Fruit fly (Drosophila melanogaster): ENCODE data around the gene Ets21C.

Ets21C gene

dm6 chr2L:559770-560567, 7.2 kb upstream of the Ets21C start, which contains the start of gene rempA:
Gene rempA, minus strand, starts transcription at chr2L:560310.
- no peak for TF ChIP-seq CG17801 (GFP tag; optimal IDR thresholded peaks at IDR 0.05; ENCODE audit: partially characterized antibody)

- TF ChIP-seq CG17801 (GFP tag; optimal IDR thresholded peaks at IDR 0.05; ENCODE audit: partially characterized antibody) = no peak
Observed at dm6 chr2L:559311-559710, 6.6 kb upstream of the Ets21C start, which contains the start of gene Tspo. Gene Tspo, plus strand, starts transcription at chr2L:559612.

dm6 chr2L:549637-550036, 3.1 kb downstream of the Ets21C start:
- no peak for TF ChIP-seq CG17801 (GFP tag; optimal IDR thresholded peaks at IDR 0.05; ENCODE audit: partially characterized antibody)

dm6 chr2L:547978-548377, 4.7 kb downstream of the Ets21C start:
- no peak for TF ChIP-seq CG17801 (GFP tag; optimal IDR thresholded peaks at IDR 0.05; ENCODE audit: partially characterized antibody)

- TF ChIP-seq CG17801 (GFP tag; optimal IDR thresholded peaks at IDR 0.05; ENCODE audit: partially characterized antibody) = no peak
Observed at dm6 chr2L:544444-545179, 8.1 kb downstream of the Ets21C start, which contains the start of the genes Spp and nAChRbeta3. Gene Spp, minus strand, starts transcription at chr2L:544653. Gene nAChRbeta3, plus strand, starts transcription at chr2L:545129.

- no peak for TF ChIP-seq CG17801 (GFP tag; optimal IDR thresholded peaks at IDR 0.05; ENCODE audit: partially characterized antibody)
Observed at dm6 chr2L:543799-544198, 8.9 kb downstream of the Ets21C start.

dm6 chr2L:542338-542967, 10.3 kb downstream of the Ets21C start, which contains the start of gene lwr:
Gene lwr, minus strand, starts transcription at chr2L:542580.
- TF ChIP-seq CG17801 (GFP tag; optimal IDR thresholded peaks at IDR 0.05; ENCODE audit: partially characterized antibody) = no peak

dm6 chr2L:540572-541210, 12.0 kb downstream of the Ets21C start:
- TF ChIP-seq CG17801 (GFP tag; optimal IDR thresholded peaks at IDR 0.05; ENCODE audit: partially characterized antibody) = peak; percentile 29

- no peak for TF ChIP-seq CG17801 (GFP tag; optimal IDR thresholded peaks at IDR 0.05; ENCODE audit: partially characterized antibody)
Observed at dm6 chr2L:533734-534133, 19.0 kb downstream of the Ets21C start.

dm6 chr2L:530245-530644, 22.5 kb downstream of the Ets21C start:
- TF ChIP-seq CG17801 (GFP tag; optimal IDR thresholded peaks at IDR 0.05; ENCODE audit: partially characterized antibody) = no peak

dm6 chr2L:527689-528088, 25.0 kb downstream of the Ets21C start:
- TF ChIP-seq CG17801 (GFP tag; optimal IDR thresholded peaks at IDR 0.05; ENCODE audit: partially characterized antibody) = no peak

- TF ChIP-seq CG17801 (GFP tag; optimal IDR thresholded peaks at IDR 0.05; ENCODE audit: partially characterized antibody) = no peak
Observed at dm6 chr2L:526924-527307, 25.8 kb downstream of the Ets21C start.

dm6 chr2L:526192-526923, 26.4 kb downstream of the Ets21C start:
- TF ChIP-seq CG17801 (GFP tag; optimal IDR thresholded peaks at IDR 0.05; ENCODE audit: partially characterized antibody) = no peak

dm6 chr2L:525547-526180, 27.1 kb downstream of the Ets21C start:
- no peak for TF ChIP-seq CG17801 (GFP tag; optimal IDR thresholded peaks at IDR 0.05; ENCODE audit: partially characterized antibody)
